Fruit fly (Drosophila melanogaster) whole organism, embryonic: Measurements from ENCODE around the gene CG31871.

Source experiments
- CG13894 ChIP-seq: fragments of 200-800 bp; sonication (Bioruptor generic); optimal IDR thresholded peaks from 3 replicates; lab custom pipeline; 2018; ENCODE audit warnings: missing biosample characterization, mild to moderate bottlenecking, missing genetic modification characterization, moderate library complexity
- CG14667 ChIP-seq: fragments of 200-800 bp; sonication (Bioruptor generic); IDR thresholded peaks from 2 replicates; pipeline ENCODE4 v1.3.6; 2022; ENCODE audit warnings: missing biosample characterization, missing genetic modification characterization
- CG15696 ChIP-seq: fragments of 200-800 bp; sonication (Bioruptor generic); optimal IDR thresholded peaks from 2 replicates; lab custom pipeline; 2019; ENCODE audit warnings: missing biosample characterization, mild to moderate bottlenecking, missing genetic modification characterization, moderate library complexity
- CG1603 ChIP-seq: fragments of 200-800 bp; sonication (Bioruptor generic); optimal IDR thresholded peaks from 2 replicates; lab custom pipeline; 2019; ENCODE audit warnings: missing biosample characterization, mild to moderate bottlenecking, missing genetic modification characterization, moderate library complexity
- CG16813 ChIP-seq: fragments of 200-800 bp; sonication (Bioruptor generic); IDR thresholded peaks from 3 replicates; pipeline ENCODE4 v1.3.6; 2022; ENCODE audit warnings: missing biosample characterization, missing genetic modification characterization; ENCODE audit not compliant: partially characterized antibody
- CG18764 ChIP-seq: fragments of 200-800 bp; sonication (Bioruptor generic); optimal IDR thresholded peaks from 3 replicates; lab custom pipeline; 2016; ENCODE audit warnings: missing biosample characterization, missing genetic modification characterization
- CG2202 ChIP-seq: fragments of 200-800 bp; sonication (Bioruptor generic); optimal IDR thresholded peaks from 2 replicates; lab custom pipeline; 2018; ENCODE audit warnings: missing biosample characterization, mild to moderate bottlenecking, missing genetic modification characterization
- CG2678 ChIP-seq: fragments of 200-800 bp; sonication (Bioruptor generic); optimal IDR thresholded peaks from 3 replicates; lab custom pipeline; 2019; ENCODE audit warnings: missing biosample characterization, mild to moderate bottlenecking, missing genetic modification characterization, moderate library complexity
- CG30403 ChIP-seq: fragments of 200-800 bp; sonication (Bioruptor generic); optimal IDR thresholded peaks from 3 replicates; lab custom pipeline; 2016; ENCODE audit warnings: missing biosample characterization, missing genetic modification characterization
- CG32767 ChIP-seq: fragments of 200-800 bp; sonication (Bioruptor generic); IDR thresholded peaks from 2 replicates; pipeline ENCODE4 v1.3.6; 2022; ENCODE audit warnings: missing biosample characterization, missing genetic modification characterization
- CG3281 ChIP-seq: fragments of 200-800 bp; sonication (Bioruptor generic); optimal IDR thresholded peaks from 3 replicates; lab custom pipeline; 2017; ENCODE audit warnings: missing biosample characterization, mild to moderate bottlenecking, missing genetic modification characterization
- CG7987 ChIP-seq: fragments of 200-800 bp; sonication (Bioruptor generic); optimal IDR thresholded peaks from 2 replicates; lab custom pipeline; 2018; ENCODE audit warnings: missing biosample characterization, mild to moderate bottlenecking, missing genetic modification characterization, moderate library complexity
- CG9215 ChIP-seq: fragments of 200-800 bp; sonication (Bioruptor generic); IDR thresholded peaks from 2 replicates; pipeline ENCODE4 v1.3.6; 2022; ENCODE audit warnings: missing biosample characterization, missing genetic modification characterization
- CG9609 ChIP-seq: fragments of 200-800 bp; sonication (Bioruptor generic); optimal IDR thresholded peaks from 3 replicates; lab custom pipeline; 2016; ENCODE audit warnings: missing biosample characterization, missing genetic modification characterization
- CG9932 ChIP-seq: fragments of 200-800 bp; sonication (Bioruptor generic); IDR thresholded peaks from 2 replicates; pipeline ENCODE4 v1.3.6; 2022; ENCODE audit warnings: missing biosample characterization, missing genetic modification characterization
- CTCF ChIP-seq: fragments of 200-800 bp; sonication (Bioruptor generic); optimal IDR thresholded peaks from 2 replicates; lab custom pipeline; 2017; ENCODE audit warnings: missing biosample characterization, mild to moderate bottlenecking, missing genetic modification characterization, moderate library complexity
- D19B ChIP-seq: fragments of 200-800 bp; sonication (Bioruptor generic); optimal IDR thresholded peaks from 2 replicates; lab custom pipeline; 2017; ENCODE audit warnings: missing biosample characterization, mild to moderate bottlenecking, missing genetic modification characterization
- Dfd ChIP-seq, 2 experiments: fragments of >200 bp; optimal IDR thresholded peaks; 2 replicates each; lab custom pipeline; 2017; ENCODE audit warnings: missing biosample characterization in 2 of 2, missing genetic modification characterization in 2 of 2
- Doc3 ChIP-seq: fragments of 200-800 bp; sonication (Bioruptor generic); IDR thresholded peaks from 3 replicates; pipeline ENCODE4 v1.3.6; 2022; ENCODE audit warnings: missing biosample characterization, missing genetic modification characterization; ENCODE audit not compliant: partially characterized antibody
- Hand ChIP-seq: fragments of 200-800 bp; sonication (Bioruptor generic); optimal IDR thresholded peaks from 2 replicates; lab custom pipeline; 2017; ENCODE audit warnings: mild to moderate bottlenecking, missing biosample characterization, missing genetic modification reagents, missing genetic modification characterization
- Hsf ChIP-seq: fragments of 200-800 bp; sonication (Bioruptor generic); optimal IDR thresholded peaks from 3 replicates; lab custom pipeline; 2016; ENCODE audit warnings: missing biosample characterization, missing genetic modification characterization
- Kr ChIP-seq: fragments of 200-800 bp; sonication (Bioruptor generic); optimal IDR thresholded peaks from 2 replicates; lab custom pipeline; 2017; ENCODE audit warnings: missing biosample characterization, mild to moderate bottlenecking, missing genetic modification characterization
- Mad ChIP-seq: fragments of 200-800 bp; sonication (Bioruptor generic); optimal IDR thresholded peaks from 2 replicates; lab custom pipeline; 2016; ENCODE audit warnings: missing biosample characterization, missing genetic modification characterization
- Meics ChIP-seq: fragments of 200-800 bp; sonication (Bioruptor generic); optimal IDR thresholded peaks from 2 replicates; lab custom pipeline; 2017; ENCODE audit warnings: missing biosample characterization, mild to moderate bottlenecking, missing genetic modification characterization
- NFAT ChIP-seq: fragments of 200-800 bp; sonication (Bioruptor generic); IDR thresholded peaks from 2 replicates; pipeline ENCODE4 v1.3.6; 2022; ENCODE audit warnings: missing biosample characterization, missing genetic modification characterization
- Usf ChIP-seq: fragments of 200-800 bp; sonication (Bioruptor generic); optimal IDR thresholded peaks from 2 replicates; lab custom pipeline; 2017; ENCODE audit warnings: missing genotype, missing biosample characterization, missing genetic modification characterization
- Vsx1 ChIP-seq: fragments of 200-800 bp; sonication (Bioruptor generic); optimal IDR thresholded peaks from 2 replicates; lab custom pipeline; 2017; ENCODE audit warnings: missing biosample characterization, mild to moderate bottlenecking, missing genetic modification characterization, missing genetic modification reagents
- Xrp1 ChIP-seq: fragments of 200-800 bp; sonication (Bioruptor generic); IDR thresholded peaks from 2 replicates; pipeline ENCODE4 v1.3.6; 2022; ENCODE audit warnings: missing biosample characterization, missing genetic modification characterization
- abd-A ChIP-seq: fragments of 200-800 bp; sonication (Bioruptor generic); optimal IDR thresholded peaks from 3 replicates; lab custom pipeline; 2019; ENCODE audit warnings: missing biosample characterization, mild to moderate bottlenecking, missing genetic modification characterization, moderate library complexity
- ash1 ChIP-seq: fragments of 200-800 bp; sonication (Bioruptor generic); optimal IDR thresholded peaks from 2 replicates; lab custom pipeline; 2018; ENCODE audit warnings: missing biosample characterization, mild to moderate bottlenecking, missing genetic modification characterization
- bcd ChIP-seq: fragments of 200-800 bp; sonication (Bioruptor generic); optimal IDR thresholded peaks from 2 replicates; lab custom pipeline; 2017; ENCODE audit warnings: missing biosample characterization, mild to moderate bottlenecking, missing genetic modification characterization
- chinmo ChIP-seq: fragments of 200-800 bp; sonication (Bioruptor generic); IDR thresholded peaks from 4 replicates; pipeline ENCODE4 v1.3.6; 2022; ENCODE audit warnings: missing biosample characterization, missing genetic modification characterization; ENCODE audit not compliant: partially characterized antibody
- croc ChIP-seq: fragments of 200-800 bp; sonication (Bioruptor generic); conservative IDR thresholded peaks from 3 replicates; pipeline ENCODE4 v1.3.6; 2022; ENCODE audit warnings: missing biosample characterization, missing genetic modification characterization
- dmrt11E ChIP-seq: fragments of 200-800 bp; sonication (Bioruptor generic); optimal IDR thresholded peaks from 3 replicates; lab custom pipeline; 2018; ENCODE audit warnings: missing biosample characterization, mild to moderate bottlenecking, missing genetic modification characterization, moderate library complexity
- fru ChIP-seq: fragments of >200 bp; optimal IDR thresholded peaks from 2 replicates; lab custom pipeline; 2017
- gem ChIP-seq: fragments of 200-800 bp; sonication (Bioruptor generic); optimal IDR thresholded peaks from 2 replicates; lab custom pipeline; 2019; ENCODE audit warnings: missing biosample characterization, mild to moderate bottlenecking, missing genetic modification characterization, moderate library complexity
- grau ChIP-seq: fragments of 200-800 bp; optimal IDR thresholded peaks from 3 replicates; lab custom pipeline; 2019; ENCODE audit warnings: missing biosample characterization, mild to moderate bottlenecking, missing genetic modification characterization, moderate library complexity
- lbe ChIP-seq: fragments of 200-800 bp; sonication (Bioruptor generic); optimal IDR thresholded peaks from 2 replicates; lab custom pipeline; 2016; ENCODE audit warnings: missing biosample characterization, mild to moderate bottlenecking, missing genetic modification characterization
- phol ChIP-seq: fragments of 200-800 bp; sonication (Bioruptor generic); optimal IDR thresholded peaks from 3 replicates; lab custom pipeline; 2018; ENCODE audit warnings: missing biosample characterization, mild to moderate bottlenecking, missing genetic modification characterization, moderate library complexity
- prd ChIP-seq, 3 experiments: fragments of >200 bp in 2 of 3; fragments of 200-800 bp in 1 of 3; sonication (Bioruptor generic) in 1 of 3; optimal IDR thresholded peaks in 2 of 3; IDR thresholded peaks in 1 of 3; 2 replicates in 2 of 3; 3 replicates in 1 of 3; pipeline versions ENCODE4 v1.3.6 to Lab custom; 2017 to 2022; ENCODE audit warnings: missing biosample characterization in 1 of 3, missing genetic modification characterization in 1 of 3
- pros ChIP-seq: fragments of 200-800 bp; sonication (Bioruptor generic); optimal IDR thresholded peaks from 3 replicates; lab custom pipeline; 2019; ENCODE audit warnings: missing biosample characterization, mild to moderate bottlenecking, missing genetic modification characterization, moderate library complexity
- rib ChIP-seq: fragments of 200-800 bp; sonication (Bioruptor generic); IDR thresholded peaks from 2 replicates; pipeline ENCODE4 v1.3.6; 2022; ENCODE audit warnings: missing biosample characterization, missing genetic modification characterization
- row ChIP-seq: fragments of 200-800 bp; sonication (Bioruptor generic); IDR thresholded peaks from 3 replicates; pipeline ENCODE4 v1.3.6; 2022; ENCODE audit warnings: missing biosample characterization, missing genetic modification characterization
- sc ChIP-seq, 3 experiments: fragments of >200 bp in 2 of 3; fragments of 200-800 bp in 1 of 3; sonication (Bioruptor generic) in 1 of 3; optimal IDR thresholded peaks; 2 replicates in 2 of 3; 3 replicates in 1 of 3; lab custom pipeline; 2017; ENCODE audit warnings: mild to moderate bottlenecking in 1 of 3, missing biosample characterization in 1 of 3, missing genetic modification characterization in 1 of 3, missing genetic modification reagents in 1 of 3
- sens ChIP-seq: fragments of 200-800 bp; sonication (Bioruptor generic); peaks from one replicate; lab custom pipeline; 2016; ENCODE audit warnings: missing biosample characterization, missing genetic modification characterization
- slbo ChIP-seq: fragments of 200-800 bp; sonication (Bioruptor generic); IDR thresholded peaks from 2 replicates; pipeline ENCODE4 v1.3.6; 2022; ENCODE audit warnings: missing biosample characterization, missing genetic modification characterization
- vvl ChIP-seq: fragments of 200-800 bp; sonication (Bioruptor generic); IDR thresholded peaks from 2 replicates; pipeline ENCODE4 v1.3.6; 2022; ENCODE audit warnings: missing biosample characterization, missing genetic modification characterization
- zfh2 ChIP-seq: fragments of 200-800 bp; sonication (Bioruptor generic); optimal IDR thresholded peaks from 2 replicates; lab custom pipeline; 2016; ENCODE audit warnings: missing biosample characterization, missing genetic modification characterization

CG31871 gene

dm6 chr2L:10681602-10682001 is 19.7 kb downstream of the CG31871 start, which contains the start of gene CG17107:
CG17107 (plus strand) TSS chr2L:10681902.
- no peak for TF ChIP-seq CG1603 (tag; lab: Kevin White, UChicago)
- TF ChIP-seq rib = no peak
- TF ChIP-seq CG30403 (GFP tag; lab: Kevin White, UChicago) = no peak
- TF ChIP-seq fru (lab: Kevin White, UChicago) = no peak
- no peak for TF ChIP-seq CG32767 (GFP tag; lab: Robert Waterston, UW)
- TF ChIP-seq CTCF (GFP tag; lab: Kevin White, UChicago) = no peak
- TF ChIP-seq CG16813 (GFP tag; lab: Robert Waterston, UW) = no peak
- TF ChIP-seq croc (GFP tag; lab: Robert Waterston, UW) = no peak
- no peak for TF ChIP-seq dmrt11E (tag; lab: Kevin White, UChicago)
- no peak for TF ChIP-seq CG7987 (GFP tag; lab: Kevin White, UChicago)
- no peak for TF ChIP-seq CG14667
- no peak for TF ChIP-seq CG18764 (GFP tag; lab: Kevin White, UChicago)
- no peak for TF ChIP-seq CG2202
- TF ChIP-seq Hand (GFP tag; lab: Kevin White, UChicago) = no peak
- TF ChIP-seq ash1 = no peak
- no peak for TF ChIP-seq CG15696
- no peak for TF ChIP-seq phol (tag; lab: Kevin White, UChicago)
- TF ChIP-seq sc (optimal IDR thresholded peaks at IDR 0.05; lab: Kevin White, UChicago) = no peak
- TF ChIP-seq sc (GFP tag; optimal IDR thresholded peaks at IDR 0.05; lab: Kevin White, UChicago) = no peak
- TF ChIP-seq CG9215 (GFP tag; lab: Robert Waterston, UW) = no peak
- no peak for TF ChIP-seq CG9609 (GFP tag; lab: Kevin White, UChicago)
- TF ChIP-seq, all 482 proteins: peak for 0

- TF ChIP-seq Dfd (GFP tag; optimal IDR thresholded peaks at IDR 0.05; lab: Kevin White, UChicago) (no peak), slbo (0 out of 2 replicates have a peak, but pooled peaks have one; percentile 16), vvl (GFP tag; lab: Robert Waterston, UW) (peak; percentile 69; the same call in 1 of the 2 replicates), chinmo (0 out of 4 replicates have a peak, but pooled peaks have one; percentile 50), abd-A (tag; lab: Kevin White, UChicago) (peak; percentile 95), CG13894 (peak; percentile 8), Vsx1 (GFP tag; lab: Kevin White, UChicago) (peak; percentile 12), Kr (GFP tag; lab: Kevin White, UChicago) (no peak), pros (peak; percentile 42)
These were observed 20.3 kb downstream of the CG31871 start for dm6 chr2L:10682197-10682596.

dm6 chr2L:10682912-10683311 is 21.0 kb downstream of the CG31871 start:
- TF ChIP-seq grau (tag; lab: Kevin White, UChicago) (peak; percentile 18), bcd (peak; percentile 4), Usf (peak; percentile 7), CG9932 (peak; percentile 72), Meics (GFP tag; lab: Kevin White, UChicago) (peak; percentile 26), gem (peak; percentile 42), NFAT (GFP tag; lab: Robert Waterston, UW) (0 out of 2 replicates have a peak, but pooled peaks have one; percentile 24), Doc3 (GFP tag; lab: Robert Waterston, UW) (no peak), prd (optimal IDR thresholded peaks at IDR 0.05; lab: Kevin White, UChicago) (no peak), prd (GFP tag; IDR thresholded peaks at IDR 0.05; lab: Robert Waterston, UW) (0 out of 3 replicates have a peak, but pooled peaks have one; percentile 11), Xrp1 (GFP tag; lab: Robert Waterston, UW) (peak; percentile 23; the same call in 1 of the 2 replicates), CG3281 (GFP tag; lab: Kevin White, UChicago) (peak; percentile 18), lbe (GFP tag; lab: Kevin White, UChicago) (no peak), vvl (GFP tag; lab: Robert Waterston, UW) (0 out of 2 replicates have a peak, but pooled peaks have one; percentile 15), D19B (GFP tag; lab: Kevin White, UChicago) (peak; percentile 86), Hsf (peak; percentile 14), CG30403 (GFP tag; lab: Kevin White, UChicago) (peak; percentile 1), CG2678 (tag; lab: Kevin White, UChicago) (peak; percentile 30), row (GFP tag; lab: Robert Waterston, UW) (peak; percentile 23; the same call in 1 of the 3 replicates), zfh2 (GFP tag; lab: Kevin White, UChicago) (peak; percentile 26), CG16813 (GFP tag; lab: Robert Waterston, UW) (0 out of 3 replicates have a peak, but pooled peaks have one; percentile 14), Mad (GFP tag; lab: Kevin White, UChicago) (no peak), sens (peak; percentile 36)
